Worm (Caenorhabditis elegans) whole organism, L4/young adult: ENCODE data around the gene F14D7.14.

ENCODE experiments used
- W03F9.2 ChIP-seq: fragments of 150-350 bp; optimal IDR thresholded peaks from 2 replicates; lab custom pipeline; 2014; ENCODE audit warnings: missing biosample characterization, missing genetic modification characterization
- him-1 ChIP-seq: sonication (generic microtip); optimal IDR thresholded peaks from 2 replicates; lab custom pipeline; 2016; ENCODE audit warnings: missing genotype, missing genetic modification reagents, missing genetic modification characterization, missing compliant biosample characterization

- TF ChIP-seq him-1 (tag; lab: Kevin White, UChicago): no peak
- no peak for TF ChIP-seq W03F9.2 (tag; lab: Kevin White, UChicago)
Observed at ce11 chrV:14354258-14354877, 44.6 kb downstream of the F14D7.14 start, which contains the start of gene Y49A3A.3.
